Worm (Caenorhabditis elegans) whole organism, L2 larva: ENCODE measurements around the gene chil-23.
"Not testable (repeated sequence)": the region's sequence is repeated elsewhere in the genome, so short reads cannot be mapped to it uniquely, and the experiment has no call there.

Experiments
- elt-3 ChIP-seq: sonication (generic microtip); optimal IDR thresholded peaks from 2 replicates; lab custom pipeline; 2017; ENCODE audit warnings: missing biosample characterization, missing genetic modification characterization
- lin-13 ChIP-seq: fragments of 150-350 bp; optimal IDR thresholded peaks from 2 replicates; lab custom pipeline; 2014; ENCODE audit warnings: missing biosample characterization, missing genetic modification reagents, missing genetic modification characterization
- skn-1 ChIP-seq: sonication (generic microtip); optimal IDR thresholded peaks from 2 replicates; lab custom pipeline; 2017; ENCODE audit warnings: missing biosample characterization, missing genetic modification characterization
- snpc-4 ChIP-seq: fragments of 150-350 bp; optimal IDR thresholded peaks from 2 replicates; lab custom pipeline; 2014; ENCODE audit warnings: missing biosample characterization, missing genetic modification characterization
- unc-55 ChIP-seq: fragments of 150-350 bp; sonication (generic microtip); optimal IDR thresholded peaks from 3 replicates; lab custom pipeline; 2014; ENCODE audit warnings: missing biosample characterization, missing genetic modification reagents, missing genetic modification characterization

ce11 chrII:9461881-9462280 is 6.5 kb downstream of the chil-23 start, which contains the start of gene chil-21:
- TF ChIP-seq snpc-4; unc-55 (GFP tag; lab: Kevin White, UChicago); skn-1 (tag; lab: Kevin White, UChicago); elt-3 (tag; lab: Kevin White, UChicago); lin-13 (GFP tag; lab: Kevin White, UChicago): not testable (repeated sequence)
